Fruit fly (Drosophila melanogaster) whole organism, embryonic: Measurements from ENCODE around the gene Srp14.

Source experiments
- ATbp ChIP-seq: fragments of 200-800 bp; sonication (Bioruptor generic); optimal IDR thresholded peaks from 2 replicates; lab custom pipeline; 2017; ENCODE audit warnings: missing biosample characterization, mild to moderate bottlenecking, missing genetic modification characterization, missing genetic modification reagents
- CG10959 ChIP-seq: fragments of 200-800 bp; sonication (Bioruptor generic); IDR thresholded peaks from 2 replicates; pipeline ENCODE4 v1.3.6; 2022; ENCODE audit warnings: missing biosample characterization, missing genetic modification characterization
- CG11695 ChIP-seq: fragments of 200-800 bp; sonication (Bioruptor generic); IDR thresholded peaks from 3 replicates; pipeline ENCODE4 v1.3.6; 2022; ENCODE audit warnings: missing biosample characterization, missing genetic modification characterization
- CG12155 ChIP-seq: fragments of 200-800 bp; sonication (Bioruptor generic); optimal IDR thresholded peaks from 3 replicates; lab custom pipeline; 2016; ENCODE audit warnings: missing biosample characterization, missing genetic modification characterization
- CG12299 ChIP-seq: fragments of 200-800 bp; sonication (Bioruptor generic); optimal IDR thresholded peaks from 2 replicates; lab custom pipeline; 2018; ENCODE audit warnings: missing biosample characterization, mild to moderate bottlenecking, missing genetic modification characterization
- CG13775 ChIP-seq: fragments of 200-800 bp; sonication (Bioruptor generic); optimal IDR thresholded peaks from 3 replicates; lab custom pipeline; 2017; ENCODE audit warnings: missing biosample characterization, mild to moderate bottlenecking, missing genetic modification characterization
- CG15269 ChIP-seq: fragments of 200-800 bp; sonication (Bioruptor generic); optimal IDR thresholded peaks from 2 replicates; lab custom pipeline; 2018; ENCODE audit warnings: missing biosample characterization, mild to moderate bottlenecking, missing genetic modification characterization, moderate library complexity
- CG17385 ChIP-seq: fragments of 200-800 bp; sonication (Bioruptor generic); optimal IDR thresholded peaks from 3 replicates; lab custom pipeline; 2018; ENCODE audit warnings: missing biosample characterization, mild to moderate bottlenecking, missing genetic modification characterization
- CG18619 ChIP-seq: fragments of 200-800 bp; sonication (Bioruptor generic); optimal IDR thresholded peaks from 3 replicates; lab custom pipeline; 2017; ENCODE audit warnings: missing biosample characterization, mild to moderate bottlenecking, missing genetic modification characterization
- CG2889 ChIP-seq: fragments of 200-800 bp; sonication (Bioruptor generic); IDR thresholded peaks from 3 replicates; pipeline ENCODE4 v1.3.6; 2022; ENCODE audit warnings: missing biosample characterization, missing genetic modification characterization
- CG30403 ChIP-seq: fragments of 200-800 bp; sonication (Bioruptor generic); optimal IDR thresholded peaks from 3 replicates; lab custom pipeline; 2016; ENCODE audit warnings: missing biosample characterization, missing genetic modification characterization
- CG30431 ChIP-seq: fragments of 200-800 bp; sonication (Bioruptor generic); optimal IDR thresholded peaks from 2 replicates; lab custom pipeline; 2017; ENCODE audit warnings: missing biosample characterization, missing genetic modification characterization
- CG3995 ChIP-seq: fragments of 200-800 bp; sonication (Bioruptor generic); optimal IDR thresholded peaks from 3 replicates; lab custom pipeline; 2016; ENCODE audit warnings: missing biosample characterization, missing genetic modification characterization
- CG4820 ChIP-seq: fragments of 200-800 bp; sonication (Bioruptor generic); optimal IDR thresholded peaks from 3 replicates; lab custom pipeline; 2016; ENCODE audit warnings: missing biosample characterization, missing genetic modification characterization
- CG7372 ChIP-seq: fragments of 200-800 bp; sonication (Bioruptor generic); IDR thresholded peaks from 2 replicates; pipeline ENCODE4 v1.3.6; 2022; ENCODE audit warnings: missing biosample characterization, missing genetic modification characterization
- CG7556 ChIP-seq: fragments of 200-800 bp; sonication (Bioruptor generic); optimal IDR thresholded peaks from 2 replicates; lab custom pipeline; 2017; ENCODE audit warnings: missing biosample characterization, mild to moderate bottlenecking, missing genetic modification characterization
- CG7745 ChIP-seq: fragments of 200-800 bp; sonication (Bioruptor generic); optimal IDR thresholded peaks from 2 replicates; lab custom pipeline; 2018; ENCODE audit warnings: missing biosample characterization, mild to moderate bottlenecking, missing genetic modification characterization, moderate library complexity
- CG7786 ChIP-seq: fragments of 200-800 bp; sonication (Bioruptor generic); optimal IDR thresholded peaks from 2 replicates; lab custom pipeline; 2016; ENCODE audit warnings: missing biosample characterization, missing genetic modification characterization
- CG7839 ChIP-seq: fragments of 200-800 bp; sonication (Bioruptor generic); optimal IDR thresholded peaks from 3 replicates; lab custom pipeline; 2018; ENCODE audit warnings: missing biosample characterization, mild to moderate bottlenecking, missing genetic modification characterization, moderate library complexity
- CoRest ChIP-seq: fragments of 200-800 bp; sonication (Bioruptor generic); optimal IDR thresholded peaks from 3 replicates; lab custom pipeline; 2018; ENCODE audit warnings: missing biosample characterization, mild to moderate bottlenecking, missing genetic modification characterization, moderate library complexity
- HLH3B ChIP-seq: fragments of 200-800 bp; sonication (Bioruptor generic); IDR thresholded peaks from 2 replicates; pipeline ENCODE4 v1.3.6; 2022; ENCODE audit warnings: missing biosample characterization, missing genetic modification characterization
- HLH54F ChIP-seq: fragments of 200-800 bp; sonication (Bioruptor generic); optimal IDR thresholded peaks from 3 replicates; lab custom pipeline; 2016; ENCODE audit warnings: missing biosample characterization, missing genetic modification characterization
- Hmr ChIP-seq: fragments of 200-800 bp; sonication (Bioruptor generic); optimal IDR thresholded peaks from 3 replicates; lab custom pipeline; 2017; ENCODE audit warnings: mild to moderate bottlenecking, missing biosample characterization, missing genetic modification reagents, missing genetic modification characterization
- Hr3 ChIP-seq: fragments of 200-800 bp; sonication (Bioruptor generic); optimal IDR thresholded peaks from 3 replicates; lab custom pipeline; 2016; ENCODE audit warnings: missing biosample characterization, missing genetic modification characterization
- Nf-YA ChIP-seq: fragments of 200-800 bp; sonication (Bioruptor generic); IDR thresholded peaks from 2 replicates; pipeline ENCODE4 v1.3.6; 2022; ENCODE audit warnings: missing biosample characterization, missing genetic modification characterization
- Oaz ChIP-seq: fragments of 200-800 bp; sonication (Bioruptor generic); IDR thresholded peaks from 2 replicates; pipeline ENCODE4 v1.3.6; 2022; ENCODE audit warnings: missing biosample characterization, missing genetic modification characterization
- Sox100B ChIP-seq: fragments of 200-800 bp; sonication (Bioruptor generic); optimal IDR thresholded peaks from 3 replicates; lab custom pipeline; 2018; ENCODE audit warnings: missing biosample characterization, mild to moderate bottlenecking, missing genetic modification characterization
- abd-A ChIP-seq: fragments of 200-800 bp; sonication (Bioruptor generic); optimal IDR thresholded peaks from 3 replicates; lab custom pipeline; 2019; ENCODE audit warnings: missing biosample characterization, mild to moderate bottlenecking, missing genetic modification characterization, moderate library complexity
- ac ChIP-seq: fragments of 200-800 bp; sonication (Bioruptor generic); optimal IDR thresholded peaks from 3 replicates; lab custom pipeline; 2017; ENCODE audit warnings: missing biosample characterization, mild to moderate bottlenecking, missing genetic modification characterization
- cad ChIP-seq: fragments of >200 bp; optimal IDR thresholded peaks from 2 replicates; lab custom pipeline; 2017; ENCODE audit warnings: missing biosample characterization, missing genetic modification characterization
- disco-r ChIP-seq: fragments of 200-800 bp; sonication (Bioruptor generic); optimal IDR thresholded peaks from 2 replicates; lab custom pipeline; 2016; ENCODE audit warnings: missing biosample characterization, missing genetic modification characterization
- dmrt99B ChIP-seq: fragments of 200-800 bp; sonication (Bioruptor generic); optimal IDR thresholded peaks from 2 replicates; lab custom pipeline; 2018; ENCODE audit warnings: missing biosample characterization, mild to moderate bottlenecking, missing genetic modification characterization, moderate library complexity
- exex ChIP-seq: fragments of 200-800 bp; sonication (Bioruptor generic); optimal IDR thresholded peaks from 4 replicates; lab custom pipeline; 2018; ENCODE audit warnings: missing biosample characterization, mild to moderate bottlenecking, missing genetic modification characterization, moderate library complexity
- gfzf ChIP-seq: fragments of 200-800 bp; sonication (Bioruptor generic); optimal IDR thresholded peaks from 2 replicates; lab custom pipeline; 2016; ENCODE audit warnings: missing biosample characterization, mild to moderate bottlenecking, missing genetic modification characterization, moderate library complexity
- gsb-n ChIP-seq: fragments of 200-800 bp; sonication (Bioruptor generic); optimal IDR thresholded peaks from 3 replicates; lab custom pipeline; 2018; ENCODE audit warnings: missing biosample characterization, mild to moderate bottlenecking, missing genetic modification characterization
- ham ChIP-seq: fragments of 200-800 bp; sonication (Bioruptor generic); IDR thresholded peaks from 2 replicates; pipeline ENCODE4 v1.3.6; 2022; ENCODE audit warnings: missing biosample characterization, missing genetic modification characterization
- hb ChIP-seq: fragments of 200-800 bp; sonication (Bioruptor generic); IDR thresholded peaks from 3 replicates; pipeline ENCODE4 v1.3.6; 2022; ENCODE audit warnings: missing biosample characterization, missing genetic modification characterization; ENCODE audit not compliant: partially characterized antibody
- inv ChIP-seq: fragments of 200-800 bp; sonication (Bioruptor generic); IDR thresholded peaks from 2 replicates; pipeline ENCODE4 v1.3.6; 2022; ENCODE audit warnings: missing biosample characterization, missing genetic modification characterization; ENCODE audit not compliant: partially characterized antibody
- kah ChIP-seq: fragments of 200-800 bp; sonication (Bioruptor generic); optimal IDR thresholded peaks from 2 replicates; lab custom pipeline; 2018; ENCODE audit warnings: missing biosample characterization, mild to moderate bottlenecking, missing genetic modification characterization
- mam ChIP-seq: fragments of 200-800 bp; sonication (Bioruptor generic); optimal IDR thresholded peaks from 3 replicates; lab custom pipeline; 2016; ENCODE audit warnings: missing biosample characterization, missing genetic modification characterization
- onecut ChIP-seq: fragments of 200-800 bp; sonication (Bioruptor generic); IDR thresholded peaks from 2 replicates; pipeline ENCODE4 v1.3.6; 2022; ENCODE audit warnings: missing biosample characterization, missing genetic modification characterization
- pho ChIP-seq: fragments of 200-800 bp; sonication (Bioruptor generic); optimal IDR thresholded peaks from 2 replicates; lab custom pipeline; 2016; ENCODE audit warnings: missing biosample characterization, missing genetic modification characterization
- pita ChIP-seq: fragments of 200-800 bp; sonication (Bioruptor generic); optimal IDR thresholded peaks from 2 replicates; lab custom pipeline; 2017; ENCODE audit warnings: missing biosample characterization, mild to moderate bottlenecking, missing genetic modification characterization
- scrt ChIP-seq: fragments of 200-800 bp; sonication (Bioruptor generic); optimal IDR thresholded peaks from 2 replicates; lab custom pipeline; 2018; ENCODE audit warnings: missing biosample characterization, mild to moderate bottlenecking, missing genetic modification characterization, moderate library complexity
- seq ChIP-seq: fragments of 200-800 bp; sonication (Bioruptor generic); IDR thresholded peaks from 2 replicates; pipeline ENCODE4 v1.3.6; 2022; ENCODE audit warnings: missing biosample characterization, missing genetic modification characterization
- ssp ChIP-seq: fragments of 200-800 bp; sonication (Bioruptor generic); IDR thresholded peaks from 2 replicates; pipeline ENCODE4 v1.3.6; 2022; ENCODE audit warnings: missing biosample characterization, missing genetic modification characterization
- stwl ChIP-seq: fragments of 200-800 bp; sonication (Bioruptor generic); optimal IDR thresholded peaks from 3 replicates; lab custom pipeline; 2018; ENCODE audit warnings: missing biosample characterization, mild to moderate bottlenecking, missing genetic modification characterization, moderate library complexity
- tx ChIP-seq: fragments of 200-800 bp; sonication (Bioruptor generic); optimal IDR thresholded peaks from 2 replicates; lab custom pipeline; 2016; ENCODE audit warnings: missing biosample characterization, missing genetic modification characterization
- vvl ChIP-seq: fragments of 200-800 bp; sonication (Bioruptor generic); IDR thresholded peaks from 2 replicates; pipeline ENCODE4 v1.3.6; 2022; ENCODE audit warnings: missing biosample characterization, missing genetic modification characterization
- zfh2 ChIP-seq: fragments of 200-800 bp; sonication (Bioruptor generic); optimal IDR thresholded peaks from 2 replicates; lab custom pipeline; 2016; ENCODE audit warnings: missing biosample characterization, missing genetic modification characterization

Srp14 gene

DNA sequence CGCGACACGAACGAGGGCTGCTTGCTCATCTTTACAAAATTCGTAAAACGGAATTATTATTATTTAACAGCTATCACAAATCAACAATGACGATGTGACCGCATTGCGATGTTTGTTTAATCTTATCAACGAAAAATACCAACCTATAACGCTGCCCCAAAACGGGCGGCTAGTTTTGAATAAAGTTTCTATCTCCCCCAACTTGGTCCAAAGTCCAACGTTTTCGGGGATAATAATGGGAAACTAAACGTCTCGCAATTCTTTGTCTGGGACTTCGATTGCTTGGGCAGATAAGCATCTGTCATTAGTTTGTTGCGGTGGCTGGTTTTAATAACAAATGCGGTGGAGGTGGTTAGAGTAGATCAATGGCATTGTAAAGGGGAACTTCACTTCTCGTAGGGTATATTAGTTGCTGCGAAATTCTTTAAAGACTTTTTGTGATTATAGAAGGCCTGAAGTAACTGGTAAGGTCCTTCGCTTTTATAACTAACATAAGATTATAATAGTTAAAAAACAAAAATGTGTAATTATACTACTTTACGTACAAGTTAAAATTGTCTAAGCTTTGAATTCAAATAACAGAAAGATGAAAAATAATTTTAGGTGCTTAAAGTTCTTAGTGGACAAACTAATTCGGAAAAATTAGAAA, 19.8 kb upstream of the Srp14 start, which contains the start of gene CG15922 (continued):
- TF ChIP-seq CG7839 (tag; lab: Kevin White, UChicago) (peak; percentile 17), ac (GFP tag; lab: Kevin White, UChicago) (no peak), HLH3B (GFP tag; lab: Robert Waterston, UW) (peak; percentile 41; the same call in 1 of the 2 replicates), CG7786 (GFP tag; lab: Kevin White, UChicago) (no peak), exex (peak; percentile 52), CG12155 (peak; percentile 1), CoRest (peak; percentile 33), CG7745 (tag; lab: Kevin White, UChicago) (peak; percentile 33), tx (no peak), ATbp (GFP tag; lab: Kevin White, UChicago) (no peak), hb (GFP tag; lab: Robert Waterston, UW) (no peak), Sox100B (peak; percentile 41), CG7372 (GFP tag; lab: Robert Waterston, UW) (0 out of 2 replicates have a peak, but pooled peaks have one; percentile 25), CG18619 (no peak), disco-r (GFP tag; lab: Kevin White, UChicago) (no peak), Nf-YA (GFP tag; lab: Robert Waterston, UW) (no peak), pho (GFP tag; lab: Kevin White, UChicago) (no peak), scrt (no peak), CG13775 (GFP tag; lab: Kevin White, UChicago) (peak; percentile 22), cad (GFP tag; lab: Kevin White, UChicago) (no peak), CG7556 (GFP tag; lab: Kevin White, UChicago) (no peak), pita (GFP tag; lab: Kevin White, UChicago) (no peak), seq (GFP tag; lab: Robert Waterston, UW) (no peak), Hmr (GFP tag; lab: Kevin White, UChicago) (peak; percentile 13), ssp (GFP tag; lab: Robert Waterston, UW) (no peak), HLH54F (GFP tag; lab: Kevin White, UChicago) (peak; percentile 9), mam (GFP tag; lab: Kevin White, UChicago) (peak; percentile 10), abd-A (tag; lab: Kevin White, UChicago) (no peak), CG3995 (peak; percentile 80), CG10959 (GFP tag; lab: Robert Waterston, UW) (no peak), ham (no peak), CG30431 (GFP tag; lab: Kevin White, UChicago) (no peak), kah (no peak), Oaz (GFP tag; lab: Robert Waterston, UW) (no peak), CG15269 (peak; percentile 31), CG17385 (no peak), gfzf (peak; percentile 77), vvl (peak; percentile 27; the same call in 1 of the 2 replicates), CG11695 (0 out of 3 replicates have a peak, but pooled peaks have one; percentile 12), CG30403 (GFP tag; lab: Kevin White, UChicago) (peak; percentile 10), inv (no peak), stwl (tag; lab: Kevin White, UChicago) (no peak), CG4820 (no peak), zfh2 (GFP tag; lab: Kevin White, UChicago) (no peak), Hr3 (GFP tag; lab: Kevin White, UChicago) (no peak), CG12299 (tag; lab: Kevin White, UChicago) (no peak), gsb-n (tag; lab: Kevin White, UChicago) (no peak), onecut (GFP tag; lab: Robert Waterston, UW) (no peak), CG2889 (GFP tag; lab: Robert Waterston, UW) (peak; percentile 11; the same call in 1 of the 3 replicates), dmrt99B (tag; lab: Kevin White, UChicago) (peak; percentile 39)
